Worm (Caenorhabditis elegans) whole organism, late embryonic: ENCODE data around the gene srd-10.

Source experiments
- C08G9.2 ChIP-seq: sonication (generic microtip); optimal IDR thresholded peaks from 2 replicates; lab custom pipeline; 2016; ENCODE audit warnings: mild to moderate bottlenecking, missing genetic modification characterization, moderate library complexity, missing compliant biosample characterization
- F13H6.1 ChIP-seq: sonication (generic microtip); optimal IDR thresholded peaks from 2 replicates; lab custom pipeline; 2016; ENCODE audit warnings: missing genetic modification characterization, missing compliant biosample characterization
- ama-1 ChIP-seq: fragments of 150-350 bp; optimal IDR thresholded peaks from 2 replicates; lab custom pipeline; 2014
- ceh-14 ChIP-seq: sonication (generic microtip); optimal IDR thresholded peaks from 2 replicates; lab custom pipeline; 2016; ENCODE audit warnings: missing genotype, missing genetic modification characterization, missing compliant biosample characterization
- ceh-18 ChIP-seq: sonication (generic microtip); optimal IDR thresholded peaks from 2 replicates; lab custom pipeline; 2016; ENCODE audit warnings: missing genetic modification characterization, missing compliant biosample characterization
- ceh-2 ChIP-seq: sonication (generic microtip); optimal IDR thresholded peaks from 2 replicates; lab custom pipeline; 2016; ENCODE audit warnings: missing genotype, missing genetic modification characterization, missing compliant biosample characterization
- ceh-22 ChIP-seq: sonication (generic microtip); optimal IDR thresholded peaks from 2 replicates; lab custom pipeline; 2017; ENCODE audit warnings: missing biosample characterization, missing genetic modification characterization
- ceh-31 ChIP-seq: sonication (generic microtip); optimal IDR thresholded peaks from 2 replicates; lab custom pipeline; 2016; ENCODE audit warnings: missing genetic modification characterization, missing compliant biosample characterization
- ceh-34 ChIP-seq: sonication (generic microtip); optimal IDR thresholded peaks from 2 replicates; lab custom pipeline; 2016; ENCODE audit warnings: mild to moderate bottlenecking, missing genetic modification characterization, missing compliant biosample characterization
- ceh-6 ChIP-seq: fragments of 200-800 bp; sonication (Bioruptor generic); optimal IDR thresholded peaks from 2 replicates; lab custom pipeline; 2018; ENCODE audit warnings: mild to moderate bottlenecking, missing genetic modification characterization, missing compliant biosample characterization
- che-1 ChIP-seq: sonication (generic microtip); optimal IDR thresholded peaks from 2 replicates; lab custom pipeline; 2016; ENCODE audit warnings: mild to moderate bottlenecking, missing genetic modification characterization, missing compliant biosample characterization
- eyg-1 ChIP-seq: sonication (generic microtip); optimal IDR thresholded peaks from 2 replicates; lab custom pipeline; 2016; ENCODE audit warnings: missing genotype, missing genetic modification characterization, missing compliant biosample characterization
- fax-1 ChIP-seq: sonication (generic microtip); optimal IDR thresholded peaks from 2 replicates; lab custom pipeline; 2016; ENCODE audit warnings: missing genotype, missing genetic modification characterization, missing compliant biosample characterization
- fkh-6 ChIP-seq: sonication (generic microtip); optimal IDR thresholded peaks from 2 replicates; lab custom pipeline; 2016; ENCODE audit warnings: missing genetic modification characterization, missing compliant biosample characterization
- gmeb-2 ChIP-seq: sonication (generic microtip); optimal IDR thresholded peaks from 2 replicates; lab custom pipeline; 2016; ENCODE audit warnings: missing genetic modification characterization, inconsistent platforms, missing compliant biosample characterization
- hlh-13 ChIP-seq: fragments of 200-800 bp; sonication (Bioruptor generic); optimal IDR thresholded peaks from 2 replicates; lab custom pipeline; 2018; ENCODE audit warnings: mild to moderate bottlenecking, missing genetic modification characterization, missing compliant biosample characterization
- hlh-15 ChIP-seq: sonication (generic microtip); optimal IDR thresholded peaks from 2 replicates; lab custom pipeline; 2016; ENCODE audit warnings: missing genetic modification characterization, missing compliant biosample characterization
- hlh-30 ChIP-seq: sonication (generic microtip); optimal IDR thresholded peaks from 2 replicates; lab custom pipeline; 2017; ENCODE audit warnings: antibody characterized with exemption, missing genetic modification characterization, missing compliant biosample characterization; ENCODE audit not compliant: insufficient read depth
- hlh-6 ChIP-seq: sonication (generic microtip); optimal IDR thresholded peaks from 2 replicates; lab custom pipeline; 2016; ENCODE audit warnings: missing genotype, missing genetic modification characterization, missing compliant biosample characterization
- lim-6 ChIP-seq: sonication (generic microtip); optimal IDR thresholded peaks from 2 replicates; lab custom pipeline; 2016; ENCODE audit warnings: missing genetic modification characterization, missing compliant biosample characterization
- mec-3 ChIP-seq: sonication (generic microtip); optimal IDR thresholded peaks from 2 replicates; lab custom pipeline; 2016; ENCODE audit warnings: borderline replicate concordance, missing genetic modification characterization, missing compliant biosample characterization
- nfya-1 ChIP-seq: sonication (generic microtip); optimal IDR thresholded peaks from 2 replicates; lab custom pipeline; 2017; ENCODE audit warnings: missing genetic modification characterization, mild to moderate bottlenecking, missing compliant biosample characterization, antibody characterized with exemption, moderate library complexity
- nhr-11 ChIP-seq: fragments of 150-350 bp; optimal IDR thresholded peaks from 2 replicates; lab custom pipeline; 2014; ENCODE audit warnings: missing biosample characterization, missing genetic modification characterization
- nhr-232 ChIP-seq: sonication (generic microtip); optimal IDR thresholded peaks from 2 replicates; lab custom pipeline; 2016; ENCODE audit warnings: missing genetic modification characterization, missing compliant biosample characterization
- odd-2 ChIP-seq: sonication (generic microtip); optimal IDR thresholded peaks from 2 replicates; lab custom pipeline; 2017; ENCODE audit warnings: antibody characterized with exemption, mild to moderate bottlenecking, missing genetic modification characterization, missing compliant biosample characterization
- pag-3 ChIP-seq: sonication (generic microtip); optimal IDR thresholded peaks from 2 replicates; lab custom pipeline; 2016; ENCODE audit warnings: missing compliant biosample characterization, missing genetic modification characterization, borderline replicate concordance
- pax-1 ChIP-seq: fragments of 150-350 bp; optimal IDR thresholded peaks from 2 replicates; lab custom pipeline; 2014; ENCODE audit warnings: missing biosample characterization, missing genetic modification characterization
- pqm-1 ChIP-seq: sonication (generic microtip); optimal IDR thresholded peaks from 2 replicates; lab custom pipeline; 2016; ENCODE audit warnings: missing genetic modification characterization, missing compliant biosample characterization
- rnt-1 ChIP-seq: sonication (generic microtip); optimal IDR thresholded peaks from 2 replicates; lab custom pipeline; 2016; ENCODE audit warnings: missing genetic modification characterization, missing compliant biosample characterization
- sdc-2 ChIP-seq: sonication (generic microtip); optimal IDR thresholded peaks from 2 replicates; lab custom pipeline; 2016; ENCODE audit warnings: missing genotype, missing genetic modification characterization, missing compliant biosample characterization
- sox-2 ChIP-seq: fragments of 200-800 bp; sonication (Bioruptor generic); IDR thresholded peaks from 2 replicates; pipeline ENCODE4 v1.3.6; 2022; ENCODE audit warnings: missing genetic modification reagents, missing genetic modification characterization, missing compliant biosample characterization
- sox-4 ChIP-seq: sonication (generic microtip); optimal IDR thresholded peaks from 2 replicates; lab custom pipeline; 2017; ENCODE audit warnings: mild to moderate bottlenecking, missing genetic modification characterization, inconsistent platforms, missing compliant biosample characterization
- tbx-2 ChIP-seq: sonication (generic microtip); optimal IDR thresholded peaks from 2 replicates; lab custom pipeline; 2016; ENCODE audit warnings: missing genetic modification characterization, missing compliant biosample characterization
- ttx-3 ChIP-seq: sonication (generic microtip); optimal IDR thresholded peaks from 2 replicates; lab custom pipeline; 2016; ENCODE audit warnings: missing genetic modification reagents, missing genetic modification characterization, missing compliant biosample characterization
- unc-3 ChIP-seq, 2 experiments: fragments of 200-800 bp in 1 of 2; sonication (Bioruptor generic) in 1 of 2; sonication (generic microtip) in 1 of 2; conservative IDR thresholded peaks in 1 of 2; optimal IDR thresholded peaks in 1 of 2; 2 replicates each; pipeline versions ENCODE4 v1.3.6 to Lab custom; 2016 to 2022; ENCODE audit warnings: missing compliant biosample characterization in 2 of 2, missing genetic modification characterization in 2 of 2, missing genetic modification reagents in 1 of 2
- unc-55 ChIP-seq: sonication (generic microtip); optimal IDR thresholded peaks from 2 replicates; lab custom pipeline; 2017; ENCODE audit warnings: missing biosample characterization, missing genetic modification reagents, missing genetic modification characterization

The srd-10 gene

DNA sequence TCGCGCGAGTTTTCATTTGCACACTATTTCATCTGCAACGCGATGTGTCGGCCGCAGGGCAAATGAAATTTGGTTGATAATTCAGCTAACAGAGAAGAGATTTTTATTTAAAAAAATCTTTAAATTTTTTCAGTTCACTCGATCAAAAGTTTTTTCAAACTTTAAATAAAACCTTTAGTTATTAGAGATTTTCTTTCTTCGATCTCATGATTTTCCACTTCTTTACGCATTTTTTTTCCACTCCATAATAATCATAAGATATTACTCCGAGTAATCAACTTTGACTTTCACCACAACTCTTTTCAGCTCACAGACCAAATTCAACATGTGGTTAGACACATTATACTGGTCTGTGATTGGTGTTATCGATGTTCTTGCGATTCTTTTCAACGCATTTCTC lies at the start of gene srd-10:
srd-10 (plus strand) TSS at position 301 of the 400 bp plus-strand sequence.
- TF ChIP-seq che-1 (tag; lab: Kevin White, UChicago), result no peak
- no peak for TF ChIP-seq nhr-11 (tag; lab: Kevin White, UChicago)
- TF ChIP-seq hlh-6 (tag; lab: Kevin White, UChicago), result no peak
- TF ChIP-seq ceh-34, result no peak
- TF ChIP-seq mec-3 (tag; lab: Kevin White, UChicago), result no peak
- no peak for TF ChIP-seq F13H6.1 (tag; lab: Kevin White, UChicago)
- no peak for TF ChIP-seq hlh-30
- TF ChIP-seq rnt-1 (tag; lab: Kevin White, UChicago), result no peak
- no peak for TF ChIP-seq fax-1 (tag; lab: Kevin White, UChicago)
- TF ChIP-seq C08G9.2 (tag; lab: Kevin White, UChicago), result no peak
- no peak for TF ChIP-seq ceh-14 (tag; lab: Kevin White, UChicago)
- no peak for TF ChIP-seq eyg-1
- TF ChIP-seq ceh-6 (GFP tag; lab: Kevin White, UChicago), result no peak
- TF ChIP-seq ama-1, result no peak
- TF ChIP-seq sox-4 (tag; lab: Kevin White, UChicago), result no peak
- TF ChIP-seq pag-3 (tag; lab: Kevin White, UChicago), result no peak
- no peak for TF ChIP-seq tbx-2 (tag; lab: Kevin White, UChicago)
- no peak for TF ChIP-seq nhr-232 (tag; lab: Kevin White, UChicago)

DNA sequence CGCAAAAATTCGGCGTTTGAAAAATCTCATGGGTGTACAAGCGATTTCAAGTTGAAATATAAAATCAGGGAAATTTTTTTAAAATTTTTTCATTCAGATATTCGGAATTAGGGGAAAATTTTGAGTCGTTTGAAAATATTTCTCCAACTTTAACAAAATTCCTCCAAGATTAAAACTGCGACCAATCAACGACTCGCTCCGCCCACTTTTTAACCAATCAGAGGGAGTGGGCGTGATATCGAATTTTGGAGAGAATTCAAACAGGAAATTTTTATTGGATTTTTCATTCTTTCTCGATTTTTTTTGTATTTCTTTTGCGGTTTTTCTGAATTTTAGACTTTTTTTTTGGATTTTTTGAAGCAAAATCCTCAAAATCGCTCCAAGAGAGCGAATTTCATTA lies 49.6 kb upstream of the srd-10 start:
- TF ChIP-seq eyg-1 (no peak), nfya-1 (tag; lab: Kevin White, UChicago) (peak; percentile 90)
- TF ChIP-seq, all 69 proteins: peak for 1

DNA sequence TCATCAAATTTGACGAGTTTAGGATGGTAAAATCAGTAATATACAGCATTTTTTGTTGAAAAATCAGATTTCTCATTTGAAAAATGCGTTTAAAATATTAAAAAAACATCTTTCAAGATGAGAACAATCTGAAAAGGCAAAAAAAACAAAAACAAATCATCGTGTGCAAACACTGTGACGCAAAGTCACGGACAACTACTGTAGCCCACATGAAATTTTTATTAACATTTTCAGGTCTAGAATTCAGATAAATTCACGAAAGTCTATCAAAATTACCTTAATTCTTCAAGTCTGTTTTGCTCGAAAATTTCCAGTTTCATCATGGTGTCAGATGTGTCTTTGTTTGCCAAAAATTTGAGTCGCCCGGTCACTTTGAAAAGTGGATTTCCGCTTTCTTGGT lies 35.9 kb upstream of the srd-10 start:
- no peak for TF ChIP-seq sdc-2 (tag; lab: Kevin White, UChicago)
- TF ChIP-seq unc-55 (GFP tag; lab: Kevin White, UChicago), result no peak
- no peak for TF ChIP-seq unc-3 (GFP tag; conservative IDR thresholded peaks at IDR 0.05; lab: Robert Waterston, UW)
- no peak for TF ChIP-seq unc-3 (tag; optimal IDR thresholded peaks at IDR 0.05; lab: Kevin White, UChicago)
- no peak for TF ChIP-seq sox-2 (GFP tag; lab: Robert Waterston, UW)
- no peak for TF ChIP-seq F13H6.1 (tag; lab: Kevin White, UChicago)
- no peak for TF ChIP-seq gmeb-2 (tag; lab: Kevin White, UChicago)
- TF ChIP-seq hlh-15 (tag; lab: Kevin White, UChicago), result no peak
- TF ChIP-seq ttx-3 (tag; lab: Kevin White, UChicago), result no peak
- TF ChIP-seq che-1 (tag; lab: Kevin White, UChicago), result no peak
- no peak for TF ChIP-seq ceh-18
- no peak for TF ChIP-seq pqm-1
- TF ChIP-seq ceh-22, result no peak
- TF ChIP-seq ceh-31 (tag; lab: Kevin White, UChicago), result no peak
- TF ChIP-seq fkh-6 (tag; lab: Kevin White, UChicago), result no peak
- TF ChIP-seq ceh-2 (tag; lab: Kevin White, UChicago), result no peak
- TF ChIP-seq pax-1 (tag; lab: Kevin White, UChicago), result no peak
- TF ChIP-seq hlh-13 (GFP tag; lab: Kevin White, UChicago), result no peak

DNA sequence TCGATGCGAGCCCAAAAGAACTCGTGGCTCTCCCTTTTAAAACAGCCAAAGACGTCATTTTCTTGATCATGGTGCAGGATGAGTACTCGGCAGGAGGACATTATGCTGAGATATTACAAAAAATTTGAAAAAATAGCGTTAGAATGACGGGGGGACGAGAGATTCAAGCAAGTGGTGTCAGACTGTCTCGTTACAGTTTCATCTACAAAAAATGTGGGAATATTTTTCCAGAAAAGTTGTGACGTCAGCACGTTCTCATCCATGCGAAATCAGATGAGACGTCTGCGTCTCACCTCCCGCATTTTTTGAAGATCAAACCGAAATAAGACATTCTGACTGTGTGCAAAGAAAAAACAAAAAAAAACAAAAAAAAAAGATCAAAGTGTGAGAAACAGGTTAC lies 34.7 kb upstream of the srd-10 start, which contains the start of gene rsd-2:
rsd-2 (minus strand) TSS at position 101 of the 400 bp plus-strand sequence.
- no peak for TF ChIP-seq ttx-3 (tag; lab: Kevin White, UChicago)
- no peak for TF ChIP-seq lim-6
- no peak for TF ChIP-seq che-1 (tag; lab: Kevin White, UChicago)
- no peak for TF ChIP-seq odd-2 (tag; lab: Kevin White, UChicago)
- TF ChIP-seq rnt-1 (tag; lab: Kevin White, UChicago), result no peak
